Worm (Caenorhabditis elegans): ENCODE results near the gene agxt-1.

DNA sequence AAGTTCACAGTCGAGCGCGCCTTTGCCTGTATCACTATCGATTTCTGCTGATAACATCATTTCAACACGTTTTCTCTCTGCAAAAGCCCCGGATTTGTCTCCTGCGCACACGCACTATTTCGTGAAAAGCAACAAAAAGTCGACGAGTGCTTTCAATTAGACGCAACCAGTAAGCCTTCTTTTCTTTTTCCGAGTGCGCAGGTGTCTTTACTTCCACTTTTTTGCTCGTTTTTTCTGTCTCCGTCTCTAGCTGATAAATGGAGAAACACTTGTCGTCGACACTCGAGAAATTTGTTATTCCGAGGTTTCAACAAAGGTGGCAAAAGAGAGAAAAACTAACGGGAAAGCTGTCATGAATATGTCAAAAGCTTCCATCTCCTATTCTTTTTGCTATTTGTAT, 46.2 kb downstream of the agxt-1 start:
- no peak for TF ChIP-seq nhr-77 (tag; optimal IDR thresholded peaks at IDR 0.05)
- TF ChIP-seq C34F6.9 (tag; optimal IDR thresholded peaks at IDR 0.05) = peak; percentile 19
- no peak for TF ChIP-seq lsy-2 (tag; optimal IDR thresholded peaks at IDR 0.05)
- no peak for TF ChIP-seq alr-1 (tag; optimal IDR thresholded peaks at IDR 0.05)
- no peak for TF ChIP-seq lin-39 (tag; optimal IDR thresholded peaks at IDR 0.05)
- no peak for TF ChIP-seq aly-2 (tag; optimal IDR thresholded peaks at IDR 0.05)
- no peak for TF ChIP-seq skn-1 (tag; optimal IDR thresholded peaks at IDR 0.05)
- no peak for TF ChIP-seq fos-1 (tag; optimal IDR thresholded peaks at IDR 0.05)
- TF ChIP-seq unc-62 (GFP tag; optimal IDR thresholded peaks at IDR 0.05) = no peak
- no peak for TF ChIP-seq nhr-21 (tag; optimal IDR thresholded peaks at IDR 0.05)
- no peak for TF ChIP-seq nhr-23 (tag; optimal IDR thresholded peaks at IDR 0.05)
